Fruit fly (Drosophila melanogaster) whole organism, embryonic: Measurements from ENCODE around the gene Mfe2.

Source experiments
- Adf1 ChIP-seq: fragments of 200-800 bp; sonication (Bioruptor generic); IDR thresholded peaks from 2 replicates; pipeline ENCODE4 v1.3.6; 2022; ENCODE audit warnings: missing biosample characterization, missing genetic modification characterization
- Aef1 ChIP-seq: fragments of 200-800 bp; sonication (Bioruptor generic); IDR thresholded peaks from 3 replicates; pipeline ENCODE4 v1.3.6; 2022; ENCODE audit warnings: missing biosample characterization, missing genetic modification characterization
- C15 ChIP-seq: fragments of 200-800 bp; sonication (Bioruptor generic); IDR thresholded peaks from 3 replicates; pipeline ENCODE4 v1.3.6; 2022; ENCODE audit warnings: missing biosample characterization, missing genetic modification characterization
- CG11695 ChIP-seq: fragments of 200-800 bp; sonication (Bioruptor generic); IDR thresholded peaks from 3 replicates; pipeline ENCODE4 v1.3.6; 2022; ENCODE audit warnings: missing biosample characterization, missing genetic modification characterization
- CG11723 ChIP-seq: fragments of 200-800 bp; sonication (Bioruptor generic); optimal IDR thresholded peaks from 2 replicates; lab custom pipeline; 2017; ENCODE audit warnings: missing biosample characterization, mild to moderate bottlenecking, missing genetic modification characterization
- CG12744 ChIP-seq: fragments of 200-800 bp; sonication (Bioruptor generic); optimal IDR thresholded peaks from 2 replicates; lab custom pipeline; 2016; ENCODE audit warnings: missing biosample characterization, missing genetic modification characterization
- CG12769 ChIP-seq: fragments of 200-800 bp; sonication (Bioruptor generic); optimal IDR thresholded peaks from 2 replicates; lab custom pipeline; 2019; ENCODE audit warnings: missing biosample characterization, mild to moderate bottlenecking, missing genetic modification characterization, moderate library complexity
- CG15011 ChIP-seq: fragments of 200-800 bp; sonication (Bioruptor generic); optimal IDR thresholded peaks from 3 replicates; lab custom pipeline; 2018; ENCODE audit warnings: missing biosample characterization, mild to moderate bottlenecking, missing genetic modification characterization
- CG15073 ChIP-seq: fragments of 200-800 bp; sonication (Bioruptor generic); optimal IDR thresholded peaks from 2 replicates; lab custom pipeline; 2016; ENCODE audit warnings: missing biosample characterization, missing genetic modification characterization
- CG1647 ChIP-seq: fragments of 200-800 bp; sonication (Bioruptor generic); optimal IDR thresholded peaks from 3 replicates; lab custom pipeline; 2016; ENCODE audit warnings: missing biosample characterization, missing genetic modification characterization
- CG2116 ChIP-seq: fragments of 200-800 bp; sonication (Bioruptor generic); optimal IDR thresholded peaks from 3 replicates; lab custom pipeline; 2018; ENCODE audit warnings: missing biosample characterization, mild to moderate bottlenecking, missing genetic modification characterization
- CG2129 ChIP-seq: fragments of 200-800 bp; sonication (Bioruptor generic); IDR thresholded peaks from 2 replicates; pipeline ENCODE4 v1.3.6; 2022; ENCODE audit warnings: missing biosample characterization, missing genetic modification characterization; ENCODE audit not compliant: partially characterized antibody
- CG2202 ChIP-seq: fragments of 200-800 bp; sonication (Bioruptor generic); optimal IDR thresholded peaks from 2 replicates; lab custom pipeline; 2018; ENCODE audit warnings: missing biosample characterization, mild to moderate bottlenecking, missing genetic modification characterization
- CG31441 ChIP-seq: fragments of 200-800 bp; sonication (Bioruptor generic); IDR thresholded peaks from 2 replicates; pipeline ENCODE4 v1.3.6; 2022; ENCODE audit warnings: missing biosample characterization, missing genetic modification characterization
- CG32767 ChIP-seq: fragments of 200-800 bp; sonication (Bioruptor generic); IDR thresholded peaks from 2 replicates; pipeline ENCODE4 v1.3.6; 2022; ENCODE audit warnings: missing biosample characterization, missing genetic modification characterization
- CG34376 ChIP-seq: fragments of 200-800 bp; sonication (Bioruptor generic); optimal IDR thresholded peaks from 2 replicates; lab custom pipeline; 2018; ENCODE audit warnings: missing biosample characterization, mild to moderate bottlenecking, missing genetic modification characterization
- CG4404 ChIP-seq: fragments of 200-800 bp; sonication (Bioruptor generic); IDR thresholded peaks from 2 replicates; pipeline ENCODE4 v1.3.6; 2022; ENCODE audit warnings: missing biosample characterization, missing genetic modification characterization
- CG4730 ChIP-seq: fragments of 200-800 bp; sonication (Bioruptor generic); IDR thresholded peaks from 2 replicates; pipeline ENCODE4 v1.3.6; 2022; ENCODE audit warnings: missing biosample characterization, missing genetic modification characterization
- CG6272 ChIP-seq: fragments of 200-800 bp; sonication (Bioruptor generic); IDR thresholded peaks from 2 replicates; pipeline ENCODE4 v1.3.6; 2022; ENCODE audit warnings: missing biosample characterization, missing genetic modification characterization
- CG6791 ChIP-seq: fragments of 200-800 bp; sonication (Bioruptor generic); IDR thresholded peaks from 3 replicates; pipeline ENCODE4 v1.3.6; 2022; ENCODE audit warnings: missing biosample characterization, missing genetic modification characterization; ENCODE audit not compliant: partially characterized antibody
- CG7839 ChIP-seq: fragments of 200-800 bp; sonication (Bioruptor generic); optimal IDR thresholded peaks from 3 replicates; lab custom pipeline; 2018; ENCODE audit warnings: missing biosample characterization, mild to moderate bottlenecking, missing genetic modification characterization, moderate library complexity
- CG8924 ChIP-seq: fragments of 200-800 bp; optimal IDR thresholded peaks from 3 replicates; lab custom pipeline; 2019; ENCODE audit warnings: missing biosample characterization, mild to moderate bottlenecking, missing genetic modification characterization, moderate library complexity
- CG8944 ChIP-seq: fragments of 200-800 bp; sonication (Bioruptor generic); optimal IDR thresholded peaks from 3 replicates; lab custom pipeline; 2016; ENCODE audit warnings: missing biosample characterization, missing genetic modification characterization
- ERR ChIP-seq: fragments of 200-800 bp; sonication (Bioruptor generic); optimal IDR thresholded peaks from 2 replicates; lab custom pipeline; 2016; ENCODE audit warnings: missing biosample characterization, missing genetic modification characterization
- GATAe ChIP-seq: fragments of 200-800 bp; sonication (Bioruptor generic); conservative IDR thresholded peaks from 2 replicates; pipeline ENCODE4 v1.3.6; 2022; ENCODE audit warnings: missing biosample characterization, missing genetic modification characterization
- HHEX ChIP-seq: fragments of 200-800 bp; sonication (Bioruptor generic); optimal IDR thresholded peaks from 3 replicates; lab custom pipeline; 2017; ENCODE audit warnings: missing biosample characterization, mild to moderate bottlenecking, missing genetic modification characterization, missing genetic modification reagents
- HLHmδ ChIP-seq: fragments of 200-800 bp; sonication (Bioruptor generic); optimal IDR thresholded peaks from 2 replicates; lab custom pipeline; 2018; ENCODE audit warnings: missing biosample characterization, mild to moderate bottlenecking, missing genetic modification characterization, moderate library complexity
- NK7.1 ChIP-seq: fragments of 200-800 bp; sonication (Bioruptor generic); optimal IDR thresholded peaks from 3 replicates; lab custom pipeline; 2016; ENCODE audit warnings: missing biosample characterization, missing genetic modification characterization
- Nf-YA ChIP-seq: fragments of 200-800 bp; sonication (Bioruptor generic); IDR thresholded peaks from 2 replicates; pipeline ENCODE4 v1.3.6; 2022; ENCODE audit warnings: missing biosample characterization, missing genetic modification characterization
- Stat92E ChIP-seq, 3 experiments: fragments of >200 bp in 2 of 3; fragments of 200-800 bp in 1 of 3; sonication (Bioruptor generic) in 1 of 3; optimal IDR thresholded peaks; 2 replicates each; lab custom pipeline; 2017 to 2019; ENCODE audit warnings: missing biosample characterization in 3 of 3, missing genetic modification characterization in 3 of 3, mild to moderate bottlenecking in 1 of 3, moderate library complexity in 1 of 3
- Usf ChIP-seq: fragments of 200-800 bp; sonication (Bioruptor generic); optimal IDR thresholded peaks from 2 replicates; lab custom pipeline; 2017; ENCODE audit warnings: missing genotype, missing biosample characterization, missing genetic modification characterization
- amos ChIP-seq: fragments of 200-800 bp; sonication (Bioruptor generic); IDR thresholded peaks from 2 replicates; pipeline ENCODE4 v1.3.6; 2022; ENCODE audit warnings: missing biosample characterization, missing genetic modification characterization; ENCODE audit not compliant: partially characterized antibody
- cas ChIP-seq: fragments of 200-800 bp; sonication (Bioruptor generic); IDR thresholded peaks from 2 replicates; pipeline ENCODE4 v1.3.6; 2022; ENCODE audit warnings: missing biosample characterization, missing genetic modification characterization
- chinmo ChIP-seq: fragments of 200-800 bp; sonication (Bioruptor generic); IDR thresholded peaks from 4 replicates; pipeline ENCODE4 v1.3.6; 2022; ENCODE audit warnings: missing biosample characterization, missing genetic modification characterization; ENCODE audit not compliant: partially characterized antibody
- danr ChIP-seq: fragments of 200-800 bp; sonication (Bioruptor generic); IDR thresholded peaks from 2 replicates; pipeline ENCODE4 v1.3.6; 2022; ENCODE audit warnings: missing biosample characterization, missing genetic modification characterization
- dati ChIP-seq: fragments of 200-800 bp; sonication (Bioruptor generic); IDR thresholded peaks from 2 replicates; pipeline ENCODE4 v1.3.6; 2022; ENCODE audit warnings: missing biosample characterization, missing genetic modification characterization
- eyg ChIP-seq: fragments of 200-800 bp; sonication (Bioruptor generic); optimal IDR thresholded peaks from 3 replicates; lab custom pipeline; 2016; ENCODE audit warnings: missing biosample characterization, missing genetic modification characterization
- fu2 ChIP-seq: fragments of 200-800 bp; sonication (Bioruptor generic); optimal IDR thresholded peaks from 2 replicates; lab custom pipeline; 2016; ENCODE audit warnings: missing biosample characterization, missing genetic modification characterization
- gem ChIP-seq: fragments of 200-800 bp; sonication (Bioruptor generic); optimal IDR thresholded peaks from 2 replicates; lab custom pipeline; 2019; ENCODE audit warnings: missing biosample characterization, mild to moderate bottlenecking, missing genetic modification characterization, moderate library complexity
- gro ChIP-seq: fragments of 200-800 bp; sonication (Bioruptor generic); optimal IDR thresholded peaks from 2 replicates; lab custom pipeline; 2016; ENCODE audit warnings: missing biosample characterization, missing genetic modification characterization
- gsb-n ChIP-seq: fragments of 200-800 bp; sonication (Bioruptor generic); optimal IDR thresholded peaks from 3 replicates; lab custom pipeline; 2018; ENCODE audit warnings: missing biosample characterization, mild to moderate bottlenecking, missing genetic modification characterization
- hbn ChIP-seq: fragments of 200-800 bp; sonication (Bioruptor generic); IDR thresholded peaks from 2 replicates; pipeline ENCODE4 v1.3.6; 2022; ENCODE audit warnings: missing biosample characterization, missing genetic modification characterization; ENCODE audit not compliant: partially characterized antibody
- mam ChIP-seq: fragments of 200-800 bp; sonication (Bioruptor generic); optimal IDR thresholded peaks from 3 replicates; lab custom pipeline; 2016; ENCODE audit warnings: missing biosample characterization, missing genetic modification characterization
- oc ChIP-seq: fragments of 200-800 bp; sonication (Bioruptor generic); optimal IDR thresholded peaks from 2 replicates; lab custom pipeline; 2018; ENCODE audit warnings: missing biosample characterization, mild to moderate bottlenecking, missing genetic modification characterization, moderate library complexity
- schlank ChIP-seq: fragments of 200-800 bp; sonication (Bioruptor generic); optimal IDR thresholded peaks from 2 replicates; lab custom pipeline; 2018; ENCODE audit warnings: missing biosample characterization, mild to moderate bottlenecking, missing genetic modification characterization
- sens-2 ChIP-seq: fragments of 200-800 bp; sonication (Bioruptor generic); IDR thresholded peaks from 2 replicates; pipeline ENCODE4 v1.3.6; 2022; ENCODE audit warnings: missing biosample characterization, missing genetic modification characterization
- sqz ChIP-seq: fragments of 200-800 bp; sonication (Bioruptor generic); optimal IDR thresholded peaks from 3 replicates; lab custom pipeline; 2018; ENCODE audit warnings: missing biosample characterization, mild to moderate bottlenecking, missing genetic modification characterization
- tin ChIP-seq: fragments of 200-800 bp; sonication (Bioruptor generic); optimal IDR thresholded peaks from 3 replicates; lab custom pipeline; 2016; ENCODE audit warnings: missing biosample characterization, missing genetic modification characterization
- zf30C ChIP-seq: fragments of 200-800 bp; sonication (Bioruptor generic); optimal IDR thresholded peaks from 3 replicates; lab custom pipeline; 2018; ENCODE audit warnings: missing biosample characterization, mild to moderate bottlenecking, missing genetic modification characterization

The Mfe2 gene

DNA sequence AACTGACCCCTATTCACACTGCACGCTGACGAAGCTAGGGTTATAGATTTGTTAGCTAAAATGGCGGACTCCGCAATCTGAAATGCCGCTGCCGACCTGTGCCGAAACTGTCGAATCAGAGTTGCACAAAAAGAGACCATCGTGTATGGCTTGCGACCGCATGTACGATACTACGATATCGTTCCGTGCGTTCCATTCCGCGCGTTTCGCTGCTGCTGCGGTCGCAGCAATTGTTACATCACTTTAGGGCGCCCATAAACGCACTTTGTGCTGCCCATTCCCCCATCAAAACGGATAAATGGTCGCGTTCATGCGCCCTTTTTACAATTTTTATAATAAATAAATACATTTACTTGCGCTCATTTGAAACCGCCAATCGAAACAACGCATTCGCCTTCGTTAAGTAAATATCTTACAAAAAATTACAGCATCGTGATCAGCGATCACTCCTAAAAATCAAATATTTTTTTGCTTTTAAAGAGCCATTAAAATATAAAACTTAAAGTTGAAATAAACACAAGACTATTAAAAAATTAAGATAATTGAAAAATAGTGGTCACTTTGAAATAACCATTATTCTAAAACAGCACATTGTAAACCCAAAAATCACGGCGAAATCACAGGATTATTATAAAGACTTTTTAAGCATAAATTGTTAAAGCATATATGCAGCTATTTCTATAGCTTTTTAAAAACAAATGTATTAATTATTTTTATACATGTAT lies 49.6 kb downstream of the Mfe2 start, which contains the start of gene Cyp1 (continued):
- TF ChIP-seq Adf1 (GFP tag; lab: Robert Waterston, UW) (peak; percentile 88), NK7.1 (GFP tag; lab: Kevin White, UChicago) (no peak), gem (tag; lab: Kevin White, UChicago) (no peak), CG12744 (GFP tag; lab: Kevin White, UChicago) (no peak), CG4730 (GFP tag; lab: Robert Waterston, UW) (0 out of 2 replicates have a peak, but pooled peaks have one; percentile 25), C15 (GFP tag; lab: Robert Waterston, UW) (no peak), CG4404 (GFP tag; lab: Robert Waterston, UW) (0 out of 2 replicates have a peak, but pooled peaks have one; percentile 23), oc (tag; lab: Kevin White, UChicago) (no peak), CG32767 (no peak; the same call in 1 of the 2 replicates), danr (GFP tag; lab: Robert Waterston, UW) (no peak), eyg (no peak), CG31441 (GFP tag; lab: Robert Waterston, UW) (peak; percentile 99), schlank (tag; lab: Kevin White, UChicago) (no peak), hbn (peak; percentile 66), amos (GFP tag; lab: Robert Waterston, UW) (peak; percentile 90), CG15073 (GFP tag; lab: Kevin White, UChicago) (no peak), CG6272 (peak; percentile 52; the same call in 1 of the 2 replicates), dati (GFP tag; lab: Robert Waterston, UW) (0 out of 2 replicates have a peak, but pooled peaks have one; percentile 17), HLHmδ (GFP tag; lab: Kevin White, UChicago) (peak; percentile 31), tin (GFP tag; lab: Kevin White, UChicago) (peak; percentile 3), CG2129 (GFP tag; lab: Robert Waterston, UW) (peak; percentile 32; the same call in 1 of the 2 replicates), Nf-YA (GFP tag; lab: Robert Waterston, UW) (no peak; the same call in 1 of the 2 replicates), gro (GFP tag; lab: Kevin White, UChicago) (no peak), mam (peak; percentile 18), zf30C (no peak), chinmo (GFP tag; lab: Robert Waterston, UW) (peak; percentile 87), CG8924 (tag; lab: Kevin White, UChicago) (peak; percentile 10), CG2116 (GFP tag; lab: Kevin White, UChicago) (peak; percentile 98), CG2202 (tag; lab: Kevin White, UChicago) (no peak), Aef1 (0 out of 3 replicates have a peak, but pooled peaks have one; percentile 27), CG1647 (GFP tag; lab: Kevin White, UChicago) (no peak), ERR (GFP tag; lab: Kevin White, UChicago) (no peak), sqz (GFP tag; lab: Kevin White, UChicago) (no peak), fu2 (no peak), CG34376 (no peak), Stat92E (GFP tag; optimal IDR thresholded peaks at IDR 0.05; lab: Kevin White, UChicago) (no peak), CG15011 (GFP tag; lab: Kevin White, UChicago) (no peak), GATAe (GFP tag; lab: Robert Waterston, UW) (no peak), sens-2 (GFP tag; lab: Robert Waterston, UW) (0 out of 2 replicates have a peak, but pooled peaks have one; percentile 19), Usf (no peak), CG8944 (GFP tag; lab: Kevin White, UChicago) (no peak), gsb-n (tag; lab: Kevin White, UChicago) (no peak), CG12769 (peak; percentile 14), HHEX (GFP tag; lab: Kevin White, UChicago) (no peak), cas (GFP tag; lab: Robert Waterston, UW) (no peak), CG6791 (GFP tag; lab: Robert Waterston, UW) (peak; percentile 85), CG11695 (GFP tag; lab: Robert Waterston, UW) (no peak), CG11723 (GFP tag; lab: Kevin White, UChicago) (peak; percentile 51), CG7839 (no peak)
